Worm (Caenorhabditis elegans): ENCODE results near the gene F27D9.2.

DNA sequence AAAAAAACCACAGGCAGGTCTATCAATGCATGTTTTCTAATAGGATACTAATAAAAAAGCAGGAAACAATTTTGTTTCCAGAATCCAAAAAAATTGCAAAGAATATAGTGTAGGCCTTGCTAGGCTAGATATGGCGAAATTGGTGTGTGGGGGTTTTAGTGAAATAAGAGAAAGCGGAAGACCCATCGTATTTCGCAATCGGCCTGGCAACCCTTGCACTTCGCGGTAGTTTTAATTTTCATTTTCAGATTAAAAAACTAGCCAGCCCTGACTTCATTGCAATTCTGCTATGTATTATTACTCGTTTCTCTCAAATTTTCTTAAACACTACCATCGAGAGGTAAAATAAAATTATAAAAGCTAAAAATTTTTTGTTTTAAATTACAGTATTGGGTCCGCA lies 2.1 kb downstream of the F27D9.2 start:
- no peak for TF ChIP-seq unc-86 (tag; optimal IDR thresholded peaks at IDR 0.05)
- TF ChIP-seq che-1 (tag; optimal IDR thresholded peaks at IDR 0.05) = no peak
- TF ChIP-seq lin-11 (tag; optimal IDR thresholded peaks at IDR 0.05) = no peak
- no peak for TF ChIP-seq rnt-1 (tag; optimal IDR thresholded peaks at IDR 0.05)
- TF ChIP-seq pqm-1 (tag; optimal IDR thresholded peaks at IDR 0.05) = no peak
- no peak for TF ChIP-seq ztf-16 (tag; optimal IDR thresholded peaks at IDR 0.05)
